Fruit fly (Drosophila melanogaster) whole organism, embryonic: Measurements from ENCODE around the gene Rcd2.

Source experiments
- ATbp ChIP-seq: fragments of 200-800 bp; sonication (Bioruptor generic); optimal IDR thresholded peaks from 2 replicates; lab custom pipeline; 2017; ENCODE audit warnings: missing biosample characterization, mild to moderate bottlenecking, missing genetic modification characterization, missing genetic modification reagents
- Blimp-1 ChIP-seq: fragments of 200-800 bp; sonication (Bioruptor generic); optimal IDR thresholded peaks from 3 replicates; lab custom pipeline; 2018; ENCODE audit warnings: missing biosample characterization, missing genetic modification characterization, mild to moderate bottlenecking, moderate library complexity, missing genetic modification reagents
- BtbVII ChIP-seq: fragments of 200-800 bp; sonication (Bioruptor generic); optimal IDR thresholded peaks from 3 replicates; lab custom pipeline; 2017; ENCODE audit warnings: missing biosample characterization, mild to moderate bottlenecking, missing genetic modification characterization
- CG10979 ChIP-seq: fragments of 200-800 bp; sonication (Bioruptor generic); optimal IDR thresholded peaks from 2 replicates; lab custom pipeline; 2018; ENCODE audit warnings: missing biosample characterization, mild to moderate bottlenecking, missing genetic modification characterization, moderate library complexity
- CG13296 ChIP-seq: fragments of 200-800 bp; sonication (Bioruptor generic); optimal IDR thresholded peaks from 3 replicates; lab custom pipeline; 2018; ENCODE audit warnings: missing biosample characterization, mild to moderate bottlenecking, missing genetic modification characterization
- CG14710 ChIP-seq: fragments of 200-800 bp; sonication (Bioruptor generic); optimal IDR thresholded peaks from 3 replicates; lab custom pipeline; 2019; ENCODE audit warnings: missing biosample characterization, mild to moderate bottlenecking, missing genetic modification characterization, moderate library complexity
- CG15601 ChIP-seq: fragments of 200-800 bp; sonication (Bioruptor generic); optimal IDR thresholded peaks from 3 replicates; lab custom pipeline; 2019; ENCODE audit warnings: missing biosample characterization, mild to moderate bottlenecking, missing genetic modification characterization, moderate library complexity
- CG1647 ChIP-seq: fragments of 200-800 bp; sonication (Bioruptor generic); optimal IDR thresholded peaks from 3 replicates; lab custom pipeline; 2016; ENCODE audit warnings: missing biosample characterization, missing genetic modification characterization
- CG17385 ChIP-seq: fragments of 200-800 bp; sonication (Bioruptor generic); optimal IDR thresholded peaks from 3 replicates; lab custom pipeline; 2018; ENCODE audit warnings: missing biosample characterization, mild to moderate bottlenecking, missing genetic modification characterization
- CG17612 ChIP-seq: fragments of 200-800 bp; sonication (Bioruptor generic); IDR thresholded peaks from 2 replicates; pipeline ENCODE4 v1.3.6; 2022; ENCODE audit warnings: missing biosample characterization, missing genetic modification characterization
- CG2129 ChIP-seq: fragments of 200-800 bp; sonication (Bioruptor generic); IDR thresholded peaks from 2 replicates; pipeline ENCODE4 v1.3.6; 2022; ENCODE audit warnings: missing biosample characterization, missing genetic modification characterization; ENCODE audit not compliant: partially characterized antibody
- CG31441 ChIP-seq: fragments of 200-800 bp; sonication (Bioruptor generic); IDR thresholded peaks from 2 replicates; pipeline ENCODE4 v1.3.6; 2022; ENCODE audit warnings: missing biosample characterization, missing genetic modification characterization
- CG33557 ChIP-seq: fragments of 200-800 bp; sonication (Bioruptor generic); optimal IDR thresholded peaks from 2 replicates; lab custom pipeline; 2019; ENCODE audit warnings: missing biosample characterization, mild to moderate bottlenecking, missing genetic modification characterization, moderate library complexity
- CG5953 ChIP-seq: fragments of 200-800 bp; sonication (Bioruptor generic); IDR thresholded peaks from 2 replicates; pipeline ENCODE4 v1.3.6; 2022; ENCODE audit warnings: missing biosample characterization, missing genetic modification characterization
- CG7271 ChIP-seq: fragments of 200-800 bp; sonication (Bioruptor generic); optimal IDR thresholded peaks from 2 replicates; lab custom pipeline; 2018; ENCODE audit warnings: missing biosample characterization, mild to moderate bottlenecking, missing genetic modification characterization, moderate library complexity
- CG7987 ChIP-seq: fragments of 200-800 bp; sonication (Bioruptor generic); optimal IDR thresholded peaks from 2 replicates; lab custom pipeline; 2018; ENCODE audit warnings: missing biosample characterization, mild to moderate bottlenecking, missing genetic modification characterization, moderate library complexity
- CG8388 ChIP-seq: fragments of 200-800 bp; sonication (Bioruptor generic); optimal IDR thresholded peaks from 2 replicates; lab custom pipeline; 2019; ENCODE audit warnings: missing biosample characterization, mild to moderate bottlenecking, missing genetic modification characterization, moderate library complexity
- Camta ChIP-seq: fragments of 200-800 bp; sonication (Bioruptor generic); optimal IDR thresholded peaks from 2 replicates; lab custom pipeline; 2016; ENCODE audit warnings: missing biosample characterization, missing genetic modification characterization
- E2f2 ChIP-seq: fragments of 200-800 bp; sonication (Bioruptor generic); IDR thresholded peaks from 2 replicates; pipeline ENCODE4 v1.3.6; 2022; ENCODE audit warnings: missing biosample characterization, missing genetic modification characterization
- Elba2 ChIP-seq: fragments of 200-800 bp; sonication (Bioruptor generic); optimal IDR thresholded peaks from 3 replicates; lab custom pipeline; 2016; ENCODE audit warnings: missing biosample characterization, missing genetic modification characterization
- GATAe ChIP-seq: fragments of 200-800 bp; sonication (Bioruptor generic); conservative IDR thresholded peaks from 2 replicates; pipeline ENCODE4 v1.3.6; 2022; ENCODE audit warnings: missing biosample characterization, missing genetic modification characterization
- Hmx ChIP-seq: fragments of 200-800 bp; sonication (Bioruptor generic); optimal IDR thresholded peaks from 2 replicates; lab custom pipeline; 2016; ENCODE audit warnings: missing biosample characterization, missing genetic modification characterization
- Hsf ChIP-seq: fragments of 200-800 bp; sonication (Bioruptor generic); optimal IDR thresholded peaks from 3 replicates; lab custom pipeline; 2016; ENCODE audit warnings: missing biosample characterization, missing genetic modification characterization
- Mad ChIP-seq: fragments of 200-800 bp; sonication (Bioruptor generic); optimal IDR thresholded peaks from 2 replicates; lab custom pipeline; 2016; ENCODE audit warnings: missing biosample characterization, missing genetic modification characterization
- Neu2 ChIP-seq: fragments of 200-800 bp; sonication (Bioruptor generic); optimal IDR thresholded peaks from 3 replicates; lab custom pipeline; 2016; ENCODE audit warnings: missing biosample characterization, missing genetic modification characterization, borderline replicate concordance
- Sin3A ChIP-seq: fragments of >200 bp; optimal IDR thresholded peaks from 2 replicates; lab custom pipeline; 2018
- Sry-β ChIP-seq: fragments of 200-800 bp; sonication (Bioruptor generic); optimal IDR thresholded peaks from 2 replicates; lab custom pipeline; 2018; ENCODE audit warnings: missing biosample characterization, mild to moderate bottlenecking, missing genetic modification characterization, moderate library complexity
- Trl ChIP-seq, 3 experiments: fragments of >200 bp in 2 of 3; fragments of 200-800 bp in 1 of 3; sonication (Bioruptor generic) in 1 of 3; optimal IDR thresholded peaks; 2 replicates in 1 of 3; 3 replicates in 2 of 3; lab custom pipeline; 2016 to 2017; ENCODE audit warnings: missing biosample characterization in 1 of 3, missing genetic modification characterization in 1 of 3
- bsh ChIP-seq, 2 experiments: fragments of 200-800 bp; sonication (Bioruptor generic); optimal IDR thresholded peaks; 2 replicates each; lab custom pipeline; 2017 to 2018; ENCODE audit warnings: mild to moderate bottlenecking in 2 of 2, missing biosample characterization in 2 of 2, missing genetic modification characterization in 2 of 2, moderate library complexity in 1 of 2
- caup ChIP-seq: fragments of 200-800 bp; sonication (Bioruptor generic); optimal IDR thresholded peaks from 3 replicates; lab custom pipeline; 2017; ENCODE audit warnings: missing biosample characterization, mild to moderate bottlenecking, missing genetic modification characterization, moderate library complexity; ENCODE audit not compliant: severe bottlenecking
- da ChIP-seq: fragments of 200-800 bp; sonication (Bioruptor generic); optimal IDR thresholded peaks from 2 replicates; lab custom pipeline; 2016; ENCODE audit warnings: missing biosample characterization, missing genetic modification characterization
- dati ChIP-seq: fragments of 200-800 bp; sonication (Bioruptor generic); IDR thresholded peaks from 2 replicates; pipeline ENCODE4 v1.3.6; 2022; ENCODE audit warnings: missing biosample characterization, missing genetic modification characterization
- gcm ChIP-seq: fragments of 200-800 bp; sonication (Bioruptor generic); optimal IDR thresholded peaks from 2 replicates; lab custom pipeline; 2019; ENCODE audit warnings: missing biosample characterization, mild to moderate bottlenecking, missing genetic modification characterization, moderate library complexity
- gem ChIP-seq: fragments of 200-800 bp; sonication (Bioruptor generic); optimal IDR thresholded peaks from 2 replicates; lab custom pipeline; 2019; ENCODE audit warnings: missing biosample characterization, mild to moderate bottlenecking, missing genetic modification characterization, moderate library complexity
- grau ChIP-seq: fragments of 200-800 bp; optimal IDR thresholded peaks from 3 replicates; lab custom pipeline; 2019; ENCODE audit warnings: missing biosample characterization, mild to moderate bottlenecking, missing genetic modification characterization, moderate library complexity
- gro ChIP-seq: fragments of 200-800 bp; sonication (Bioruptor generic); optimal IDR thresholded peaks from 2 replicates; lab custom pipeline; 2016; ENCODE audit warnings: missing biosample characterization, missing genetic modification characterization
- jumu ChIP-seq: fragments of 200-800 bp; sonication (Bioruptor generic); optimal IDR thresholded peaks from 3 replicates; lab custom pipeline; 2016; ENCODE audit warnings: missing biosample characterization, missing genetic modification characterization
- kni ChIP-seq: fragments of 200-800 bp; sonication (Bioruptor generic); optimal IDR thresholded peaks from 3 replicates; lab custom pipeline; 2017; ENCODE audit warnings: mild to moderate bottlenecking, missing biosample characterization, missing genetic modification reagents, missing genetic modification characterization
- lab ChIP-seq: fragments of 200-800 bp; sonication (Bioruptor generic); optimal IDR thresholded peaks from 3 replicates; lab custom pipeline; 2017; ENCODE audit warnings: missing biosample characterization, missing genetic modification characterization, mild to moderate bottlenecking, moderate library complexity, missing genetic modification reagents
- pb ChIP-seq: fragments of 200-800 bp; sonication (Bioruptor generic); optimal IDR thresholded peaks from 3 replicates; lab custom pipeline; 2016; ENCODE audit warnings: missing biosample characterization, missing genetic modification characterization
- phol ChIP-seq: fragments of 200-800 bp; sonication (Bioruptor generic); optimal IDR thresholded peaks from 3 replicates; lab custom pipeline; 2018; ENCODE audit warnings: missing biosample characterization, mild to moderate bottlenecking, missing genetic modification characterization, moderate library complexity
- prd ChIP-seq, 3 experiments: fragments of >200 bp in 2 of 3; fragments of 200-800 bp in 1 of 3; sonication (Bioruptor generic) in 1 of 3; optimal IDR thresholded peaks in 2 of 3; IDR thresholded peaks in 1 of 3; 2 replicates in 2 of 3; 3 replicates in 1 of 3; pipeline versions ENCODE4 v1.3.6 to Lab custom; 2017 to 2022; ENCODE audit warnings: missing biosample characterization in 1 of 3, missing genetic modification characterization in 1 of 3
- schlank ChIP-seq: fragments of 200-800 bp; sonication (Bioruptor generic); optimal IDR thresholded peaks from 2 replicates; lab custom pipeline; 2018; ENCODE audit warnings: missing biosample characterization, mild to moderate bottlenecking, missing genetic modification characterization
- sisA ChIP-seq: fragments of 200-800 bp; sonication (Bioruptor generic); IDR thresholded peaks from 2 replicates; pipeline ENCODE4 v1.3.6; 2022; ENCODE audit warnings: missing biosample characterization, missing genetic modification characterization
- slp2 ChIP-seq: fragments of 200-800 bp; sonication (Bioruptor generic); optimal IDR thresholded peaks from 2 replicates; lab custom pipeline; 2016; ENCODE audit warnings: missing biosample characterization, missing genetic modification characterization
- wdn ChIP-seq: fragments of 200-800 bp; sonication (Bioruptor generic); IDR thresholded peaks from 2 replicates; pipeline ENCODE4 v1.3.6; 2022; ENCODE audit warnings: missing biosample characterization, missing genetic modification characterization
- zfh1 ChIP-seq: fragments of 200-800 bp; sonication (Bioruptor generic); IDR thresholded peaks from 3 replicates; pipeline ENCODE4 v1.3.6; 2022; ENCODE audit warnings: missing biosample characterization, missing genetic modification characterization

Gene Rcd2

DNA sequence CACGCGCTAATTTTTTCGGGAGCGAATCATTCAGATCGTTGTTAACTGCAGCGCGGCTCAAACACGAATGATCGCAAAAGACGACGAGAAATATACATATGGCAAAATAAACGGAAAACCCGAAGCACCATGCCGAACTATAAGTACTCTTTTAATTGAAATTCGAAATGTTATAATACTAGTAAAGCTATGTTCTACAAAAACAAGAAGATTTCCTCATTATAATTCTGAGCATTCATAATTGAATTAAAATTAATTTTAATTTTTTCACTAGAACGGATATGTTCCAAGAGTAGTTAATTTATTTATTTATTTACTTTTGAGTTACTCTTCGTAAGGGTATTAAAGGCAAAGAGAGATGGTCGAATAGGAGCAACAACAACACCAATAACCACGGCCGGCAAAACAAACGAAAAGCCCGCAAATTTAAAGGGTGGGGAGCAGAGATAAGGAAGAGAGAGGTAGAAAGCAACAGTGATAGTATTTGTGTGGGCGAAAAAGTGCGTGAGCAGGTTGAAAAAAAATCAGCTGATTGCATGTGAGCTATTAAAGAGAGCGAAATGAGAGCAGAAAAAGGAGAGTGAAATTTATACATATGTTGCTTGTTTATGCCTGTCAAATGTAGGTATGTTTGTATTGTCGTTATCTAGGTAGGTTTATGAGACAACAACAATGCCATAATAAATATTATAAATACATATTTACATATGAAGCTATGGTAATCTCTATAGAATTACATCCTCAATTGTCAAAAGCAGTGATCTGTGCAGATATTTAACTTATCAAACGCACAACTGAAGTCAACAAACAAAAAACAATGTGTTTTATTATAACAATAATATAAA lies 46.6 kb downstream of the Rcd2 start (continued):
- TF ChIP-seq CG33557 (GFP tag; lab: Kevin White, UChicago), result peak; percentile 30
- TF ChIP-seq CG8388 (GFP tag; lab: Kevin White, UChicago), result peak; percentile 71
- TF ChIP-seq E2f2 (GFP tag; lab: Robert Waterston, UW), result peak; percentile 56; the same call in 1 of the 2 replicates
- TF ChIP-seq caup (GFP tag; lab: Kevin White, UChicago), result peak; percentile 57
- TF ChIP-seq Trl (optimal IDR thresholded peaks at IDR 0.05; lab: Kevin White, UChicago), result peak; percentile 56 to 84
- no peak for TF ChIP-seq Trl (GFP tag; optimal IDR thresholded peaks at IDR 0.05; lab: Kevin White, UChicago)
- peak; percentile 83 for TF ChIP-seq grau
- no peak for TF ChIP-seq CG2129 (GFP tag; lab: Robert Waterston, UW)
- TF ChIP-seq CG31441, result peak; percentile 67; the same call in 1 of the 2 replicates
- no peak for TF ChIP-seq Mad (GFP tag; lab: Kevin White, UChicago)
- no peak for TF ChIP-seq CG14710
- TF ChIP-seq Sin3A (lab: Kevin White, UChicago), result no peak
- TF ChIP-seq CG15601 (tag; lab: Kevin White, UChicago), result peak; percentile 42
- TF ChIP-seq bsh (GFP tag; optimal IDR thresholded peaks at IDR 0.05; lab: Kevin White, UChicago), result peak; percentile 32 to 57
- peak; percentile 39 for TF ChIP-seq kni (GFP tag; lab: Kevin White, UChicago)
- TF ChIP-seq CG13296, result peak; percentile 70
- 0 out of 2 replicates have a peak, but pooled peaks have one; percentile 27 for TF ChIP-seq GATAe (GFP tag; lab: Robert Waterston, UW)
- peak; percentile 75 for TF ChIP-seq CG17385 (GFP tag; lab: Kevin White, UChicago)
- peak; percentile 42 for TF ChIP-seq Blimp-1 (GFP tag; lab: Kevin White, UChicago)
- TF ChIP-seq gro (GFP tag; lab: Kevin White, UChicago), result peak; percentile 67
- peak; percentile 68 for TF ChIP-seq phol (tag; lab: Kevin White, UChicago)
- no peak for TF ChIP-seq schlank
- TF ChIP-seq CG10979 (tag; lab: Kevin White, UChicago), result peak; percentile 23
- no peak for TF ChIP-seq da (GFP tag; lab: Kevin White, UChicago)
- TF ChIP-seq lab (GFP tag; lab: Kevin White, UChicago), result peak; percentile 85
- TF ChIP-seq Hsf (GFP tag; lab: Kevin White, UChicago), result peak; percentile 62
- TF ChIP-seq CG1647, result peak; percentile 28
- TF ChIP-seq dati, result no peak
- peak; percentile 48 for TF ChIP-seq BtbVII
- TF ChIP-seq Neu2 (GFP tag; lab: Kevin White, UChicago), result no peak
- TF ChIP-seq CG7987 (GFP tag; lab: Kevin White, UChicago), result no peak
- peak; percentile 68; the same call in 2 of the 3 replicates for TF ChIP-seq zfh1 (GFP tag; lab: Robert Waterston, UW)
- TF ChIP-seq Elba2 (GFP tag; lab: Kevin White, UChicago), result no peak
- TF ChIP-seq ATbp, result peak; percentile 55
- peak; percentile 36; the same call in 1 of the 2 replicates for TF ChIP-seq CG5953 (GFP tag; lab: Robert Waterston, UW)
- TF ChIP-seq wdn (GFP tag; lab: Robert Waterston, UW), result peak; percentile 66
- TF ChIP-seq gem (tag; lab: Kevin White, UChicago), result peak; percentile 88
- TF ChIP-seq gcm (GFP tag; lab: Kevin White, UChicago), result peak; percentile 52
- TF ChIP-seq prd (optimal IDR thresholded peaks at IDR 0.05; lab: Kevin White, UChicago), result no peak
- TF ChIP-seq prd (GFP tag; IDR thresholded peaks at IDR 0.05; lab: Robert Waterston, UW), result peak; percentile 82
- no peak for TF ChIP-seq Sry-β (GFP tag; lab: Kevin White, UChicago)
- no peak for TF ChIP-seq pb
- TF ChIP-seq Hmx (GFP tag; lab: Kevin White, UChicago), result peak; percentile 57
- TF ChIP-seq sisA (GFP tag; lab: Robert Waterston, UW), result peak; percentile 37; the same call in 1 of the 2 replicates
- TF ChIP-seq jumu, result no peak
- peak; percentile 43 for TF ChIP-seq Camta (GFP tag; lab: Kevin White, UChicago)
- TF ChIP-seq CG7271 (tag; lab: Kevin White, UChicago), result no peak
- TF ChIP-seq slp2 (GFP tag; lab: Kevin White, UChicago), result peak; percentile 28
- no peak for TF ChIP-seq CG17612
